Worm (Caenorhabditis elegans) whole organism, L4 larva: ENCODE data around the gene F16B4.2.

Experiments
- R02D3.7 ChIP-seq: fragments of 150-350 bp; sonication (generic microtip); optimal IDR thresholded peaks from 3 replicates; lab custom pipeline; 2014; ENCODE audit warnings: missing biosample characterization, missing genetic modification characterization
- ceh-82 ChIP-seq: sonication (generic microtip); optimal IDR thresholded peaks from 2 replicates; lab custom pipeline; 2017; ENCODE audit warnings: missing biosample characterization, missing genetic modification characterization
- jun-1 ChIP-seq: fragments of 150-350 bp; optimal IDR thresholded peaks from 2 replicates; lab custom pipeline; 2014; ENCODE audit warnings: missing biosample characterization, missing genetic modification reagents, missing genetic modification characterization
- lin-13 ChIP-seq: fragments of 150-350 bp; optimal IDR thresholded peaks from 2 replicates; lab custom pipeline; 2014; ENCODE audit warnings: missing biosample characterization, missing genetic modification reagents, missing genetic modification characterization
- nhr-237 ChIP-seq: sonication (generic microtip); optimal IDR thresholded peaks from 2 replicates; lab custom pipeline; 2017; ENCODE audit warnings: missing biosample characterization, missing genetic modification characterization
- snpc-4 ChIP-seq: fragments of 150-350 bp; optimal IDR thresholded peaks from 2 replicates; lab custom pipeline; 2014; ENCODE audit warnings: missing biosample characterization, missing genetic modification characterization
- zfp-2 ChIP-seq: sonication (generic microtip); optimal IDR thresholded peaks from 2 replicates; lab custom pipeline; 2016; ENCODE audit warnings: mild to moderate bottlenecking, missing genetic modification characterization, missing compliant biosample characterization

DNA sequence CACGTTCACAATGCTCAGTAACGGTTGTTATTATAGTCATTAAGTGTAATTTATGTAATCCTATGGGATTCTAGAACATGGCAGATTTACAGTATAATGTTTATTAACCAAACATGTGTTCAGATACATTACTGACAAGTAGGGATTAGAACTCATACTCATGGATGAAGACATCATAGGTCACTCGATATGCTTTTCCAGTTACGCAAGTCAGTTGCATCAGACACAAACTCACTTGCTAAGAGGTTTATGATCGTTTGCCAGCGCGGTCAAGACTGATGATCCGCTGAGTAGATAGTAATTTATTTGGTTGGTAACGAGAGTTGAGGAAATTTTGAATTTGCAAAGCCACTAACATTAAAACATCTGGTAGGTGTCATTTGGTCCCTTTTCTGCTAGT, 26.2 kb upstream of the F16B4.2 start:
- TF ChIP-seq snpc-4, result no peak
- TF ChIP-seq nhr-237 (tag; lab: Kevin White, UChicago), result no peak
- TF ChIP-seq zfp-2 (tag; lab: Kevin White, UChicago), result no peak
- no peak for TF ChIP-seq ceh-82 (tag; lab: Kevin White, UChicago)
- no peak for TF ChIP-seq lin-13
- no peak for TF ChIP-seq jun-1 (tag; lab: Kevin White, UChicago)
- no peak for TF ChIP-seq R02D3.7
